Worm (Caenorhabditis elegans) whole organism, L2 larva: Measurements from ENCODE around the gene sdc-2.
A peak's percentile ranks its signal among the peaks of the same experiment; 100 is the strongest.

ENCODE experiments used
- blmp-1 ChIP-seq: sonication (generic microtip); optimal IDR thresholded peaks from 2 replicates; lab custom pipeline; 2017; ENCODE audit warnings: missing genetic modification characterization, mild to moderate bottlenecking, missing compliant biosample characterization, antibody characterized with exemption, moderate library complexity; ENCODE audit not compliant: insufficient read depth
- dmd-4 ChIP-seq: sonication (generic microtip); optimal IDR thresholded peaks from 2 replicates; lab custom pipeline; 2017; ENCODE audit warnings: missing biosample characterization, missing genetic modification characterization
- lin-13 ChIP-seq: fragments of 150-350 bp; optimal IDR thresholded peaks from 2 replicates; lab custom pipeline; 2014; ENCODE audit warnings: missing biosample characterization, missing genetic modification reagents, missing genetic modification characterization
- mbf-1 ChIP-seq: sonication (generic microtip); optimal IDR thresholded peaks from 2 replicates; lab custom pipeline; 2017; ENCODE audit warnings: missing biosample characterization, missing genetic modification characterization
- unc-55 ChIP-seq: fragments of 150-350 bp; sonication (generic microtip); optimal IDR thresholded peaks from 3 replicates; lab custom pipeline; 2014; ENCODE audit warnings: missing biosample characterization, missing genetic modification reagents, missing genetic modification characterization

- TF ChIP-seq mbf-1: no peak
- peak; percentile 23 for TF ChIP-seq unc-55 (GFP tag; lab: Kevin White, UChicago)
- TF ChIP-seq blmp-1 (tag; lab: Kevin White, UChicago): no peak
- no peak for TF ChIP-seq dmd-4
- no peak for TF ChIP-seq lin-13 (GFP tag; lab: Kevin White, UChicago)
Observed at ce11 chrX:11482637-11483036, 39.9 kb upstream of the sdc-2 start.
